Worm (Caenorhabditis elegans): ENCODE results near the gene C34F6.7.

ce11 chrX:11185498-11185897 is 29.8 kb downstream of the C34F6.7 start, which contains the start of gene gnrr-7:
- TF ChIP-seq cnd-1 (tag; optimal IDR thresholded peaks at IDR 0.05): no peak
- TF ChIP-seq ces-1 (GFP tag; optimal IDR thresholded peaks at IDR 0.05): no peak
- no peak for TF ChIP-seq unc-62 (GFP tag; optimal IDR thresholded peaks at IDR 0.05)
- TF ChIP-seq tbx-8 (GFP tag; optimal IDR thresholded peaks at IDR 0.05): no peak
- no peak for TF ChIP-seq elt-1 (tag; optimal IDR thresholded peaks at IDR 0.05; ENCODE audit: borderline replicate concordance, insufficient read depth)
- no peak for TF ChIP-seq sem-2 (GFP tag; optimal IDR thresholded peaks at IDR 0.05)
- TF ChIP-seq lin-32 (GFP tag; optimal IDR thresholded peaks at IDR 0.05): no peak
- TF ChIP-seq nhr-12 (tag; optimal IDR thresholded peaks at IDR 0.05): no peak
- TF ChIP-seq ztf-11 (tag; optimal IDR thresholded peaks at IDR 0.05): no peak
- no peak for TF ChIP-seq lsy-2 (tag; optimal IDR thresholded peaks at IDR 0.05)
- TF ChIP-seq mep-1 (tag; optimal IDR thresholded peaks at IDR 0.05): no peak
- no peak for TF ChIP-seq nhr-237 (tag; optimal IDR thresholded peaks at IDR 0.05)
- TF ChIP-seq nhr-76 (tag; optimal IDR thresholded peaks at IDR 0.05): no peak
- TF ChIP-seq snpc-4 (tag; optimal IDR thresholded peaks at IDR 0.05): no peak

All from whole organism, mixed stage, embryonic.